Fruit fly (Drosophila melanogaster): ENCODE data around the gene pyd3.

pyd3 gene

DNA sequence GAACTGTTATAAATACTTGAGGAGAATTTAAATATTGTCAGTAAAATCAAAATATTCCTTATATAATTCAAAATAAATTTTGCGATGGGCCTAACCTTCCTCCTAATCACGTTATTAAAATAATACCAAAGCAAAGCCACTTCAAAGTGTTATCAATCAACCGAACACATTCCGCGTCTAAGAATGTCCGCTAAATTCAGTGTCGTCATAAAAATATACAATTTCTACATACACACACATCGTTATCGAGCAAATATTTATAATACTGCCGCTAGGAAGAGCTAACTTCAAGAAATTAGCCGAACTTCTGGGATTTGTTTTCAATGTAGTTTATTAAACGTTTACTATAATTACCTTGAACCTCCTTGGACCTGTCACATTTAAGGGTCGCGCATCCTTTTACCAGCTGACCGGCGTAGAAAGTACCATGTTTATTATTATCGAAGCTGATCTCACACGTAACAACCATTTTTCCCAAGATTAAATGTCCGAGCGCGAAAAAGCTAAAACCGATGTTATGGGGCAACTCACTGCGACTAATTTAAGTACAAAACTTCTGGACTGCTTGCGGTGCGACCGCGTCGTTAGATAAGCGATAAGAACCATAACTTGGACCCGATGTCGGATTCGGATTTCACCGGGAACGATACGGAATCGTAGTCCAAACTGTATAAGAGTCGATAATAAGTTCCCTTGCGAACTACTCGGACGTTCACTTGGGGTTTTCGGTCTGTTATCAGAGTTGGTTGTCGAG is 33.2 kb upstream of the pyd3 start, which contains the start of gene CG18747 (continued):
- TF ChIP-seq crp (GFP tag; optimal IDR thresholded peaks at IDR 0.05) (no peak), Sin3A (optimal IDR thresholded peaks at IDR 0.05) (no peak), Nf-YA (GFP tag; IDR thresholded peaks at IDR 0.05) (no peak), tup (GFP tag; optimal IDR thresholded peaks at IDR 0.05) (no peak), CG11696 (GFP tag; IDR thresholded peaks at IDR 0.05) (no peak), Deaf1 (tag; optimal IDR thresholded peaks at IDR 0.05) (peak; percentile 90), Sry-δ (GFP tag; optimal IDR thresholded peaks at IDR 0.05) (no peak), wek (GFP tag; optimal IDR thresholded peaks at IDR 0.05) (no peak), sd (tag; optimal IDR thresholded peaks at IDR 0.05) (peak; percentile 94), Optix (GFP tag; IDR thresholded peaks at IDR 0.05) (no peak)

DNA sequence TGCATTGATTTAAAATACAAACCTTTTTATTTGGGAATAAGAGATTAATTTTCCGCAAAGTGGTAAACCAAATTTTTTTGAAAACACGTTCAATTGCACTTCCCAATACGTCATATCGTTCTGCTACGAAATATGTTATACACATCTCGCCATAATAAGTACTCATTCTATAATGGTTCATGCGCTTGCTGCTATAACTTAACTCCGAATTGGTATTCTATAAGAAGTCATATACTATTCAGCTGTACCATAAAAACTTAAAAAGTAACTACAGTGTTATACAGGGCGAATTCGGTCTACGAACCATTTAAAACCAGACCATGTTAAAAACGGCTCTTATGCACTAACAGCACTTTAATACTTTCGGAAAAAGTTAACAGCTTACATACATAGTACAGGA is 29.7 kb upstream of the pyd3 start:
- TF ChIP-seq otp (GFP tag; IDR thresholded peaks at IDR 0.05) (no peak), fd3F (GFP tag; optimal IDR thresholded peaks at IDR 0.05) (no peak), CG17829 (tag; optimal IDR thresholded peaks at IDR 0.05) (no peak), CG3838 (GFP tag; optimal IDR thresholded peaks at IDR 0.05) (no peak), az2 (GFP tag; optimal IDR thresholded peaks at IDR 0.05) (no peak), klu (GFP tag; IDR thresholded peaks at IDR 0.05) (no peak), CTCF (GFP tag; optimal IDR thresholded peaks at IDR 0.05) (peak; percentile 74), CG33557 (GFP tag; optimal IDR thresholded peaks at IDR 0.05) (peak; percentile 39), Atf3 (GFP tag; optimal IDR thresholded peaks at IDR 0.05) (no peak), Ada2b (GFP tag; IDR thresholded peaks at IDR 0.05) (no peak), Stat92E (GFP tag; optimal IDR thresholded peaks at IDR 0.05) (no peak), Blimp-1 (GFP tag; optimal IDR thresholded peaks at IDR 0.05) (no peak), unc-4 (GFP tag; IDR thresholded peaks at IDR 0.05; ENCODE audit: partially characterized antibody) (no peak), pfk (GFP tag; optimal IDR thresholded peaks at IDR 0.05) (no peak), CoRest (tag; optimal IDR thresholded peaks at IDR 0.05) (no peak), MESR4 (GFP tag; optimal IDR thresholded peaks at IDR 0.05) (no peak), CG1024 (GFP tag; IDR thresholded peaks at IDR 0.05) (no peak), ac (GFP tag; optimal IDR thresholded peaks at IDR 0.05) (no peak), crp (GFP tag; optimal IDR thresholded peaks at IDR 0.05) (no peak), CG15073 (GFP tag; optimal IDR thresholded peaks at IDR 0.05) (no peak), MTF-1 (GFP tag; optimal IDR thresholded peaks at IDR 0.05; ENCODE audit: borderline replicate concordance) (peak; percentile 78), CG7839 (tag; optimal IDR thresholded peaks at IDR 0.05) (peak; percentile 31), luna (GFP tag; optimal IDR thresholded peaks at IDR 0.05) (no peak), Bdp1 (GFP tag; optimal IDR thresholded peaks at IDR 0.05) (no peak), CG12299 (tag; optimal IDR thresholded peaks at IDR 0.05) (no peak), CG32767 (GFP tag; IDR thresholded peaks at IDR 0.05) (no peak), Hr78 (GFP tag; optimal IDR thresholded peaks at IDR 0.05) (no peak), CG4282 (GFP tag; optimal IDR thresholded peaks at IDR 0.05) (no peak), HmgZ (tag; optimal IDR thresholded peaks at IDR 0.05) (no peak), gcm2 (GFP tag; optimal IDR thresholded peaks at IDR 0.05) (no peak), CG7987 (GFP tag; optimal IDR thresholded peaks at IDR 0.05) (no peak), CG2199 (GFP tag; IDR thresholded peaks at IDR 0.05) (0 out of 3 replicates have a peak, but pooled peaks have one; percentile 24), dm (GFP tag; optimal IDR thresholded peaks at IDR 0.05) (no peak), Hmx (GFP tag; optimal IDR thresholded peaks at IDR 0.05) (no peak), CG15514 (GFP tag; optimal IDR thresholded peaks at IDR 0.05) (peak; percentile 2), fd102C (GFP tag; optimal IDR thresholded peaks at IDR 0.05) (peak; percentile 20), lov (optimal IDR thresholded peaks at IDR 0.05) (no peak), lov (GFP tag; IDR thresholded peaks at IDR 0.05) (peak; percentile 78; the same call in 2 of the 3 replicates), Lhr (GFP tag; optimal IDR thresholded peaks at IDR 0.05) (peak; percentile 39), CG8089 (GFP tag; optimal IDR thresholded peaks at IDR 0.05) (no peak)

Measured in whole organism, embryonic.